Worm (Caenorhabditis elegans): ENCODE data around the gene tmem-131.

- TF ChIP-seq elt-3 (tag; optimal IDR thresholded peaks at IDR 0.05) (no peak), blmp-1 (tag; optimal IDR thresholded peaks at IDR 0.05) (no peak), fos-1 (tag; optimal IDR thresholded peaks at IDR 0.05) (no peak), skn-1 (tag; optimal IDR thresholded peaks at IDR 0.05) (no peak), lin-15B (tag; optimal IDR thresholded peaks at IDR 0.05) (no peak), rnt-1 (tag; optimal IDR thresholded peaks at IDR 0.05) (no peak), snpc-4 (tag; optimal IDR thresholded peaks at IDR 0.05) (no peak), dpl-1 (GFP tag; optimal IDR thresholded peaks at IDR 0.05) (no peak), unc-130 (tag; optimal IDR thresholded peaks at IDR 0.05) (no peak), nhr-90 (tag; optimal IDR thresholded peaks at IDR 0.05; ENCODE audit: poor library complexity) (no peak), fkh-10 (GFP tag; optimal IDR thresholded peaks at IDR 0.05) (no peak), fkh-8 (tag; optimal IDR thresholded peaks at IDR 0.05) (no peak), nhr-77 (tag; optimal IDR thresholded peaks at IDR 0.05) (no peak)
Measured at ce11 chrIII:4947352-4947751, 50.6 kb downstream of the tmem-131 start.
